Worm (Caenorhabditis elegans) whole organism, L2 larva: ENCODE results near the gene cyp-13B1.

Experiments
- egl-27 ChIP-seq: sonication (generic microtip); optimal IDR thresholded peaks from 3 replicates; lab custom pipeline; 2017; ENCODE audit warnings: missing biosample characterization, missing genetic modification reagents, missing genetic modification characterization
- lin-39 ChIP-seq: fragments of 150-350 bp; optimal IDR thresholded peaks from 2 replicates; lab custom pipeline; 2014; ENCODE audit warnings: missing biosample characterization, missing genetic modification reagents, missing genetic modification characterization

DNA sequence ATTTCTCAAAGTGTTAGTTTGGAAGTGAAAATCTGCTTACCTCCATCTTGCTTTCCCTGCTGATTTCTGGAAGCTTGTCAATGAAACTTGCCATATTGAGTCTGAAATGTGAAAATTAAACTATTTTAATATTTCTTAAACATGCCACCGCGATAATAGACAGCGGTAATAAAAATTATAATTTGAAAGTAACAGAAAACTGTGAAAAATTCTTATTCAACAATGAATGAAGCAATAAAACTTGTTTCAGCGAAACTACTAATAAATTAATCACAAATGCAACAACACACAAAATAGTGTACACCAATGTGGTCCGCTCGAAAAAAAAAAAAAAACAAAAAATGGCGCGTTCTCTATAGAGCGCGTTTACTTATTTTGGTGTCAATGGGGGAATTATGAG lies 42.1 kb upstream of the cyp-13B1 start, which contains the start of gene F02D10.6:
- no peak for TF ChIP-seq egl-27
- TF ChIP-seq lin-39 (tag; lab: Kevin White, UChicago): no peak
